Worm (Caenorhabditis elegans) whole organism, late embryonic: ENCODE measurements around the gene F15H10.8.

Experiments used
- C08G9.2 ChIP-seq: sonication (generic microtip); optimal IDR thresholded peaks from 2 replicates; lab custom pipeline; 2016; ENCODE audit warnings: mild to moderate bottlenecking, missing genetic modification characterization, moderate library complexity, missing compliant biosample characterization
- F13H6.1 ChIP-seq: sonication (generic microtip); optimal IDR thresholded peaks from 2 replicates; lab custom pipeline; 2016; ENCODE audit warnings: missing genetic modification characterization, missing compliant biosample characterization
- ama-1 ChIP-seq: fragments of 150-350 bp; optimal IDR thresholded peaks from 2 replicates; lab custom pipeline; 2014
- ceh-24 ChIP-seq: sonication (generic microtip); optimal IDR thresholded peaks from 2 replicates; lab custom pipeline; 2016; ENCODE audit warnings: mild to moderate bottlenecking, missing genetic modification characterization, missing compliant biosample characterization
- fkh-10 ChIP-seq: fragments of 150-350 bp; optimal IDR thresholded peaks from 2 replicates; lab custom pipeline; 2014; ENCODE audit warnings: missing biosample characterization, missing genetic modification reagents, missing genetic modification characterization
- hlh-15 ChIP-seq: sonication (generic microtip); optimal IDR thresholded peaks from 2 replicates; lab custom pipeline; 2016; ENCODE audit warnings: missing genetic modification characterization, missing compliant biosample characterization
- hlh-30 ChIP-seq: sonication (generic microtip); optimal IDR thresholded peaks from 2 replicates; lab custom pipeline; 2017; ENCODE audit warnings: antibody characterized with exemption, missing genetic modification characterization, missing compliant biosample characterization; ENCODE audit not compliant: insufficient read depth
- lin-11 ChIP-seq: fragments of 200-800 bp; sonication (Bioruptor generic); optimal IDR thresholded peaks from 2 replicates; lab custom pipeline; 2018; ENCODE audit warnings: mild to moderate bottlenecking, missing genetic modification characterization, missing compliant biosample characterization
- nhr-11 ChIP-seq: fragments of 150-350 bp; optimal IDR thresholded peaks from 2 replicates; lab custom pipeline; 2014; ENCODE audit warnings: missing biosample characterization, missing genetic modification characterization
- pax-1 ChIP-seq: fragments of 150-350 bp; optimal IDR thresholded peaks from 2 replicates; lab custom pipeline; 2014; ENCODE audit warnings: missing biosample characterization, missing genetic modification characterization
- pha-4 ChIP-seq: fragments of 150-350 bp; optimal IDR thresholded peaks from 2 replicates; lab custom pipeline; 2018; ENCODE audit warnings: missing biosample characterization, missing genetic modification reagents, missing genetic modification characterization
- sox-4 ChIP-seq: sonication (generic microtip); optimal IDR thresholded peaks from 2 replicates; lab custom pipeline; 2017; ENCODE audit warnings: mild to moderate bottlenecking, missing genetic modification characterization, inconsistent platforms, missing compliant biosample characterization
- tbx-2 ChIP-seq: sonication (generic microtip); optimal IDR thresholded peaks from 2 replicates; lab custom pipeline; 2016; ENCODE audit warnings: missing genetic modification characterization, missing compliant biosample characterization

- TF ChIP-seq F13H6.1 (tag; lab: Kevin White, UChicago) (no peak), hlh-30 (no peak), ceh-24 (tag; lab: Kevin White, UChicago) (no peak), fkh-10 (GFP tag; lab: Kevin White, UChicago) (no peak), ama-1 (lab: Kevin White, UChicago) (no peak), pax-1 (tag; lab: Kevin White, UChicago) (no peak), hlh-15 (no peak), C08G9.2 (tag; lab: Kevin White, UChicago) (no peak), lin-11 (no peak), pha-4 (tag; lab: Kevin White, UChicago) (no peak), sox-4 (tag; lab: Kevin White, UChicago) (no peak), tbx-2 (tag; lab: Kevin White, UChicago) (no peak), nhr-11 (no peak)
Measured at ce11 chrV:10399290-10399689, 3.4 kb downstream of the F15H10.8 start.
